Worm (Caenorhabditis elegans): ENCODE results near the gene folt-1.

Gene folt-1

DNA sequence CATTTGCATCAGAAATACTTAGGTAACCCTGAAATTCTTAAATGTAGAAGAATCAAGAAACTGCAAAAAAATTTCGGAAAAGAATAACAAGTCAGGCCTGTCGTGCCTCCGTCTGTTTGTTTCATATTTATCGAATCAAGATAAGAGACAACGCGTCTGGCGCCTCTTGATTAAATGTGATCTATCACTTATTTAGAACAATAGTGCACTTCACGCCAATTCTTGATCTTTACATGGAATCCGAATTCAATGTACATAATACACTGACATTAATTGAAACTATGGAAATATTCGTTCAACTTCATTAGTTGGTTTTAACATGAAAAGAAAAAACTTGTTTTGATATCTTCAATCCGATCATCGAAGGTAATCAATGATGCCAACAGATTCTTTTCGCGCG, 18.8 kb upstream of the folt-1 start, which contains the start of gene mboa-2 (continued):
- TF ChIP-seq Y79H2A.3 (GFP tag; conservative IDR thresholded peaks at IDR 0.05) (no peak), T26A5.8 (tag; optimal IDR thresholded peaks at IDR 0.05) (no peak), ztf-22 (GFP tag; optimal IDR thresholded peaks at IDR 0.05) (no peak), lin-26 (GFP tag; IDR thresholded peaks at IDR 0.05) (no peak), let-526 (GFP tag; IDR thresholded peaks at IDR 0.05) (no peak), lin-40 (tag; optimal IDR thresholded peaks at IDR 0.05) (peak; percentile 53), Y95B8A.8 (GFP tag; IDR thresholded peaks at IDR 0.05) (0 out of 2 replicates have a peak, but pooled peaks have one; percentile 24), nfya-2 (GFP tag; IDR thresholded peaks at IDR 0.05) (0 out of 2 replicates have a peak, but pooled peaks have one; percentile 45), ekl-4 (GFP tag; IDR thresholded peaks at IDR 0.05) (0 out of 2 replicates have a peak, but pooled peaks have one; percentile 40), snpc-1.3 (tag; optimal IDR thresholded peaks at IDR 0.05; ENCODE audit: insufficient read depth) (peak; percentile 22), B0336.3 (GFP tag; IDR thresholded peaks at IDR 0.05) (peak; percentile 73), madf-10 (tag; optimal IDR thresholded peaks at IDR 0.05) (peak; percentile 9), cebp-1 (GFP tag; IDR thresholded peaks at IDR 0.05) (no peak), cebp-1 (tag; optimal IDR thresholded peaks at IDR 0.05) (peak; percentile 28), aptf-2 (GFP tag; conservative IDR thresholded peaks at IDR 0.05) (no peak), lin-35 (GFP tag; optimal IDR thresholded peaks at IDR 0.05) (peak in 1 of 3 experiments; percentile 48), nfyb-1 (GFP tag; IDR thresholded peaks at IDR 0.05) (peak; percentile 75), dpff-1 (tag; optimal IDR thresholded peaks at IDR 0.05) (peak; percentile 45), F57A8.1 (GFP tag; optimal IDR thresholded peaks at IDR 0.05) (no peak), let-607 (tag; optimal IDR thresholded peaks at IDR 0.05) (peak in 1 of 2 experiments; percentile 46), tlf-1 (GFP tag; optimal IDR thresholded peaks at IDR 0.05) (peak; percentile 10), nhr-80 (tag; optimal IDR thresholded peaks at IDR 0.05) (peak; percentile 38), attf-6 (GFP tag; IDR thresholded peaks at IDR 0.05) (peak; percentile 58; the same call in 1 of the 2 replicates), ZK185.1 (tag; optimal IDR thresholded peaks at IDR 0.05; ENCODE audit: poor library complexity, severe bottlenecking) (peak; percentile 5), K11D2.4 (GFP tag; IDR thresholded peaks at IDR 0.05) (no peak), snpc-3.4 (tag; optimal IDR thresholded peaks at IDR 0.05) (peak; percentile 33), Y56A3A.18 (GFP tag; IDR thresholded peaks at IDR 0.05) (0 out of 2 replicates have a peak, but pooled peaks have one; percentile 52), somi-1 (GFP tag; optimal IDR thresholded peaks at IDR 0.05) (peak; percentile 36), hrde-1 (tag; optimal IDR thresholded peaks at IDR 0.05; ENCODE audit: borderline replicate concordance) (peak; percentile 57), B0261.1 (tag; optimal IDR thresholded peaks at IDR 0.05) (no peak), sdz-38 (tag; optimal IDR thresholded peaks at IDR 0.05) (no peak), hmg-1.2 (GFP tag; IDR thresholded peaks at IDR 0.05) (peak; percentile 40)

ce11 chrV:11123817-11124337, 17.4 kb upstream of the folt-1 start, which contains the start of the genes atp-5 and lmtr-3:
TSS of gene atp-5 (minus strand) at chrV:11123867.
TSS of gene lmtr-3 (plus strand) at chrV:11124186.
- peak; percentile 76 for TF ChIP-seq Y67H2A.10 (GFP tag; conservative IDR thresholded peaks at IDR 0.05)
- no peak for TF ChIP-seq egl-44 (GFP tag; IDR thresholded peaks at IDR 0.05)
- no peak for TF ChIP-seq die-1 (tag; optimal IDR thresholded peaks at IDR 0.05)
- TF ChIP-seq madf-3 (GFP tag; IDR thresholded peaks at IDR 0.05) = 0 out of 2 replicates have a peak, but pooled peaks have one; percentile 58
- peak; percentile 47 for TF ChIP-seq athp-1 (tag; optimal IDR thresholded peaks at IDR 0.05)
- TF ChIP-seq tlf-1 (GFP tag; optimal IDR thresholded peaks at IDR 0.05) = peak; percentile 30
- TF ChIP-seq ztf-3 (GFP tag; optimal IDR thresholded peaks at IDR 0.05) = no peak
- TF ChIP-seq ztf-25 (GFP tag; IDR thresholded peaks at IDR 0.05) = peak; percentile 90
- peak; percentile 33; the same call in 1 of the 2 replicates for TF ChIP-seq lin-26 (GFP tag; IDR thresholded peaks at IDR 0.05)
- TF ChIP-seq snpc-1.1 (tag; optimal IDR thresholded peaks at IDR 0.05; ENCODE audit: insufficient read depth) = peak; percentile 22
- peak; percentile 56 for TF ChIP-seq rcor-1 (GFP tag; IDR thresholded peaks at IDR 0.05)
- TF ChIP-seq lir-1 (GFP tag; conservative IDR thresholded peaks at IDR 0.05) = peak; percentile 65; the same call in 1 of the 2 replicates
- TF ChIP-seq somi-1 (GFP tag; optimal IDR thresholded peaks at IDR 0.05) = peak; percentile 4
- TF ChIP-seq chd-7 (tag; optimal IDR thresholded peaks at IDR 0.05) = no peak
- TF ChIP-seq F57A8.1 (GFP tag; optimal IDR thresholded peaks at IDR 0.05) = no peak
- TF ChIP-seq ztf-18 (tag; optimal IDR thresholded peaks at IDR 0.05) = peak; percentile 48
- TF ChIP-seq madf-6 (GFP tag; IDR thresholded peaks at IDR 0.05) = peak; percentile 58; the same call in 1 of the 2 replicates
- peak; percentile 63; the same call in 1 of the 2 replicates for TF ChIP-seq K11D2.4 (GFP tag; IDR thresholded peaks at IDR 0.05)
- TF ChIP-seq pbrm-1 (GFP tag; IDR thresholded peaks at IDR 0.05) = peak; percentile 65; the same call in 1 of the 2 replicates
